Fruit fly (Drosophila melanogaster) S2 (cell line): ENCODE measurements around the gene Oatp33Ea.

ENCODE experiments used
- CG8478 ChIP-seq: fragments of >200 bp; optimal IDR thresholded peaks from 2 replicates; lab custom pipeline; 2018
- CTCF ChIP-seq, 2 experiments: fragments of >200 bp; optimal IDR thresholded peaks; 2 replicates each; lab custom pipeline; 2018

- TF ChIP-seq CG8478: no peak
- TF ChIP-seq CTCF (optimal IDR thresholded peaks at IDR 0.05; lab: Kevin White, UChicago): no peak
Observed at dm6 chr2L:12483866-12484554, 38.3 kb upstream of the Oatp33Ea start.
